Worm (Caenorhabditis elegans): ENCODE measurements around the gene pho-6.

DNA sequence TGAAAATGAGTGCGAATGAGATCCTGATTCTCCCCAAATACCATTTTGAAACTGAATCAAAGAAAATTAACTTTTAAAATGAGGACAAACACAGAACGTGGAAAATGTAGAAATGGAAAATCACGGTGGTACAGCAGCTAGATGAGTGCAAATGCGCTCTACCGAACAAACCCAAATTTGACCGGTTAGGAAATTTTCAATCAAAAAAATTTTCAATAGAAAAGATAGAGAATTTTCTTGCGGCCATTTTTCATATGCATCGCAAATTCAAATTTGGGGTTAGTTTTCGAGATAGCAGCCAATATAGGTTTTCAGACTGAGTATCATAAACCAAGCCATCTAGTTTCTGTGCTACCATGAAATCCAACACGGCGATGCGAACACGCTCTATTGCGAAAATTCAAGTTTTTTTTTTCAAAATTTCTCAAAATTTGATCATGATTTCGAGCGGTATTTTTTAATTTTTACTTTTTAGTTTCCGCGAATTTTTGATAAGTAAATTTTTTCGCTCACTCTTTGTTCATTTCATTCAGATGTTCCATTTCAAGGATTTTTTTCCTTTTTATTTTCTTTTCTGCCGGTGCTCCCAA is 19.3 kb upstream of the pho-6 start, which contains the start of gene vha-18:
- TF ChIP-seq skn-1 (tag; optimal IDR thresholded peaks at IDR 0.05) (no peak), unc-39 (tag; optimal IDR thresholded peaks at IDR 0.05) (no peak), ZK546.5 (tag; optimal IDR thresholded peaks at IDR 0.05) (no peak), ama-1 (optimal IDR thresholded peaks at IDR 0.05) (no peak), nhr-77 (tag; optimal IDR thresholded peaks at IDR 0.05) (no peak), blmp-1 (tag; optimal IDR thresholded peaks at IDR 0.05; ENCODE audit: insufficient read depth) (no peak), gmeb-1 (tag; optimal IDR thresholded peaks at IDR 0.05) (no peak), lin-39 (tag; optimal IDR thresholded peaks at IDR 0.05) (no peak), egl-27 (tag; optimal IDR thresholded peaks at IDR 0.05) (no peak), nhr-11 (tag; optimal IDR thresholded peaks at IDR 0.05) (no peak)
